Worm (Caenorhabditis elegans): ENCODE results near the gene col-141.

col-141 gene

DNA sequence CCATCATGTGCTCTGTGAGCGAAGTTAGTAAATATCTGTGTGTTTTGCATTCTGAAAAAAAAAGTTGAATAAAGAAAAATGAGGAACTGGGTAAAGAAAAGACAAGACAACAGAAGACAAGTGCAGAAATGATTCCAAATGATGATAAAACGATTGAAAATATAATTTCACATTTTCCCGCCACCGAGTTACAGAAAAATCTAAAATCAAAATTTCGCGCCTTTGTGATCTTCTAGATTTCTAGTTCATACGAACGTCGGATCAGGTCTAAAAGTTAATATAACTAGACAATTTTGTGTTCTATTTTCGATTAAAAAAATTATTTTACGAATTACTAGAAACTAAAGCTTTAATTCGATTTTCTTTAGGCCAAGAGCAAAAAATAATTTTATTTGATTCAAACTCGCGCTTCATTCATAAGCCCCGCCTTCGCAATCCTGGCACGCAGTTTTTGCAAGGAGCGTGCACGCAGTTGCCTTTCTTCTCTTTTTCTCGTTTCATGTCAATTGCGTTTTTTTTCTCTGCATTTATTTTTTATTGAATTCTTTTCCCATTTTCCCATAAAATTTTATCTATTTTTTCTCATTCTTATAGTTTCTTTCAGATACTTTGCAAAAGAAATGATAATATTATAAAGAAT is 44.5 kb upstream of the col-141 start, which contains the start of the genes spn-4 and spe-39 (continued):
- TF ChIP-seq nhr-237 (tag; optimal IDR thresholded peaks at IDR 0.05) (no peak), aly-2 (tag; optimal IDR thresholded peaks at IDR 0.05) (peak; percentile 54), fos-1 (tag; optimal IDR thresholded peaks at IDR 0.05) (no peak), mab-9 (GFP tag; IDR thresholded peaks at IDR 0.05) (peak; percentile 20; the same call in 1 of the 2 replicates), nhr-84 (tag; optimal IDR thresholded peaks at IDR 0.05) (no peak), ama-1 (optimal IDR thresholded peaks at IDR 0.05) (peak; percentile 1), rnt-1 (tag; optimal IDR thresholded peaks at IDR 0.05) (peak; percentile 92), skn-1 (tag; optimal IDR thresholded peaks at IDR 0.05) (peak; percentile 90), unc-62 (GFP tag; optimal IDR thresholded peaks at IDR 0.05) (no peak), efl-3 (GFP tag; optimal IDR thresholded peaks at IDR 0.05) (no peak), nhr-12 (tag; optimal IDR thresholded peaks at IDR 0.05) (no peak), ztf-4 (tag; optimal IDR thresholded peaks at IDR 0.05) (peak; percentile 9), ces-1 (GFP tag; optimal IDR thresholded peaks at IDR 0.05) (no peak), grh-1 (GFP tag; IDR thresholded peaks at IDR 0.05) (peak; percentile 35), ceh-90 (tag; optimal IDR thresholded peaks at IDR 0.05) (peak; percentile 46), mep-1 (tag; optimal IDR thresholded peaks at IDR 0.05) (peak; percentile 81), irx-1 (tag; optimal IDR thresholded peaks at IDR 0.05) (peak; percentile 67), sup-37 (GFP tag; optimal IDR thresholded peaks at IDR 0.05) (no peak), pax-3 (tag; optimal IDR thresholded peaks at IDR 0.05) (no peak), lin-15B (tag; optimal IDR thresholded peaks at IDR 0.05) (peak; percentile 57), tlp-1 (tag; optimal IDR thresholded peaks at IDR 0.05) (no peak), ztf-11 (tag; optimal IDR thresholded peaks at IDR 0.05) (peak in 1 of 2 experiments; percentile 72), lin-39 (tag; optimal IDR thresholded peaks at IDR 0.05) (peak; percentile 80), mdl-1 (tag; optimal IDR thresholded peaks at IDR 0.05) (peak in 1 of 2 experiments; percentile 65), efl-1 (optimal IDR thresholded peaks at IDR 0.05) (peak; percentile 71 to 95), efl-1 (GFP tag; optimal IDR thresholded peaks at IDR 0.05 in 1 of 2) (peak; percentile 93 to 99), egl-27 (tag; optimal IDR thresholded peaks at IDR 0.05) (no peak), pag-3 (tag; optimal IDR thresholded peaks at IDR 0.05; ENCODE audit: borderline replicate concordance, insufficient read depth) (no peak), sptf-1 (tag; optimal IDR thresholded peaks at IDR 0.05) (no peak), lsy-2 (tag; optimal IDR thresholded peaks at IDR 0.05) (peak; percentile 76 to 78), alr-1 (tag; optimal IDR thresholded peaks at IDR 0.05; ENCODE audit: borderline replicate concordance) (no peak), mef-2 (tag; optimal IDR thresholded peaks at IDR 0.05) (no peak), Y116A8C.19 (tag; optimal IDR thresholded peaks at IDR 0.05; ENCODE audit: borderline replicate concordance) (no peak), nhr-28 (tag; optimal IDR thresholded peaks at IDR 0.05) (no peak), snu-23 (GFP tag; optimal IDR thresholded peaks at IDR 0.05) (peak; percentile 84), hlh-4 (tag; optimal IDR thresholded peaks at IDR 0.05) (no peak), ceh-63 (GFP tag; optimal IDR thresholded peaks at IDR 0.05) (no peak), zag-1 (tag; optimal IDR thresholded peaks at IDR 0.05) (no peak), C04F5.9 (tag; optimal IDR thresholded peaks at IDR 0.05) (peak; percentile 1), ceh-82 (tag; optimal IDR thresholded peaks at IDR 0.05) (peak; percentile 53 to 76 (median 63)), jun-1 (tag; optimal IDR thresholded peaks at IDR 0.05) (peak; percentile 61), nhr-71 (tag; optimal IDR thresholded peaks at IDR 0.05) (peak; percentile 86), lin-35 (GFP tag; optimal IDR thresholded peaks at IDR 0.05) (peak; percentile 93 to 97), unc-86 (tag; optimal IDR thresholded peaks at IDR 0.05) (peak; percentile 66), tbx-2 (tag; optimal IDR thresholded peaks at IDR 0.05) (peak; percentile 73), dpl-1 (GFP tag; optimal IDR thresholded peaks at IDR 0.05) (peak; percentile 94 to 95 (median 94)), aha-1 (tag; optimal IDR thresholded peaks at IDR 0.05) (no peak), unc-30 (tag; optimal IDR thresholded peaks at IDR 0.05) (no peak), xbp-1 (tag; optimal IDR thresholded peaks at IDR 0.05) (peak; percentile 79), nhr-90 (tag; optimal IDR thresholded peaks at IDR 0.05; ENCODE audit: poor library complexity) (peak; percentile 81), blmp-1 (tag; optimal IDR thresholded peaks at IDR 0.05) (peak; percentile 66), ceh-8 (GFP tag; optimal IDR thresholded peaks at IDR 0.05) (peak; percentile 53), nhr-19 (GFP tag; conservative IDR thresholded peaks at IDR 0.05) (peak; percentile 73)

Measured in whole organism, L1 larva.